Worm (Caenorhabditis elegans) whole organism, early embryonic: ENCODE results near the gene fat-3.

Experiments
- B0310.2 ChIP-seq: sonication (generic microtip); optimal IDR thresholded peaks from 2 replicates; lab custom pipeline; 2016; ENCODE audit warnings: mild to moderate bottlenecking, missing genetic modification characterization, missing compliant biosample characterization
- aly-1 ChIP-seq: sonication (generic microtip); optimal IDR thresholded peaks from 2 replicates; lab custom pipeline; 2016; ENCODE audit warnings: missing genetic modification characterization, missing compliant biosample characterization
- ama-1 ChIP-seq: fragments of 150-350 bp; optimal IDR thresholded peaks from 2 replicates; lab custom pipeline; 2014
- ceh-13 ChIP-seq: fragments of 200-800 bp; sonication (Bioruptor generic); optimal IDR thresholded peaks from 2 replicates; lab custom pipeline; 2018; ENCODE audit warnings: mild to moderate bottlenecking, missing genetic modification characterization, missing compliant biosample characterization
- hmbx-1 ChIP-seq: sonication (generic microtip); optimal IDR thresholded peaks from 2 replicates; lab custom pipeline; 2016; ENCODE audit warnings: mild to moderate bottlenecking, missing genetic modification characterization, missing compliant biosample characterization
- pes-1 ChIP-seq: fragments of 200-800 bp; sonication (Bioruptor generic); IDR thresholded peaks from 2 replicates; pipeline ENCODE4 v1.3.6; 2022; ENCODE audit warnings: missing genetic modification reagents, missing genetic modification characterization, missing compliant biosample characterization
- scrt-1 ChIP-seq: fragments of 200-800 bp; sonication (Bioruptor generic); IDR thresholded peaks from 2 replicates; pipeline ENCODE4 v1.3.6; 2022; ENCODE audit warnings: missing genetic modification characterization, missing compliant biosample characterization
- tbx-11 ChIP-seq: fragments of 200-800 bp; sonication (Bioruptor generic); IDR thresholded peaks from 2 replicates; pipeline ENCODE4 v1.3.6; 2022; ENCODE audit warnings: missing genetic modification characterization, missing compliant biosample characterization
- tra-4 ChIP-seq: sonication (generic microtip); optimal IDR thresholded peaks from 2 replicates; lab custom pipeline; 2017; ENCODE audit warnings: missing genetic modification characterization, missing compliant biosample characterization

- TF ChIP-seq aly-1 (tag; lab: Kevin White, UChicago) (no peak), ceh-13 (GFP tag; lab: Kevin White, UChicago) (no peak), tbx-11 (GFP tag; lab: Robert Waterston, UW) (no peak), ama-1 (no peak), scrt-1 (GFP tag; lab: Robert Waterston, UW) (no peak), hmbx-1 (tag; lab: Kevin White, UChicago) (no peak), tra-4 (tag; lab: Kevin White, UChicago) (no peak), B0310.2 (tag; lab: Kevin White, UChicago) (no peak), pes-1 (GFP tag; lab: Robert Waterston, UW) (no peak)
Observed at ce11 chrIV:9836317-9836716, 33.5 kb downstream of the fat-3 start, which contains the start of gene msp-81.
